Fruit fly (Drosophila melanogaster) whole organism, embryonic: ENCODE measurements around the gene CG5445.
A peak's percentile ranks its signal among the peaks of the same experiment; 100 is the strongest.

Experiments used
- Blimp-1 ChIP-seq: fragments of 200-800 bp; sonication (Bioruptor generic); optimal IDR thresholded peaks from 3 replicates; lab custom pipeline; 2018; ENCODE audit warnings: missing biosample characterization, missing genetic modification characterization, mild to moderate bottlenecking, moderate library complexity, missing genetic modification reagents
- CG11695 ChIP-seq: fragments of 200-800 bp; sonication (Bioruptor generic); IDR thresholded peaks from 3 replicates; pipeline ENCODE4 v1.3.6; 2022; ENCODE audit warnings: missing biosample characterization, missing genetic modification characterization
- CG12659 ChIP-seq: fragments of 200-800 bp; sonication (Bioruptor generic); optimal IDR thresholded peaks from 3 replicates; lab custom pipeline; 2017; ENCODE audit warnings: mild to moderate bottlenecking, missing biosample characterization, missing genetic modification reagents, missing genetic modification characterization
- CG14050 ChIP-seq: fragments of 200-800 bp; sonication (Bioruptor generic); IDR thresholded peaks from 3 replicates; pipeline ENCODE4 v1.3.6; 2022; ENCODE audit warnings: missing biosample characterization, missing genetic modification characterization
- CG14441 ChIP-seq: fragments of 200-800 bp; sonication (Bioruptor generic); IDR thresholded peaks from 2 replicates; pipeline ENCODE4 v1.3.6; 2022; ENCODE audit warnings: missing biosample characterization, missing genetic modification characterization
- CG15269 ChIP-seq: fragments of 200-800 bp; sonication (Bioruptor generic); optimal IDR thresholded peaks from 2 replicates; lab custom pipeline; 2018; ENCODE audit warnings: missing biosample characterization, mild to moderate bottlenecking, missing genetic modification characterization, moderate library complexity
- CG15514 ChIP-seq: fragments of 200-800 bp; sonication (Bioruptor generic); optimal IDR thresholded peaks from 3 replicates; lab custom pipeline; 2017; ENCODE audit warnings: missing biosample characterization, missing genetic modification characterization, mild to moderate bottlenecking, moderate library complexity, missing genetic modification reagents
- CG15601 ChIP-seq: fragments of 200-800 bp; sonication (Bioruptor generic); optimal IDR thresholded peaks from 3 replicates; lab custom pipeline; 2019; ENCODE audit warnings: missing biosample characterization, mild to moderate bottlenecking, missing genetic modification characterization, moderate library complexity
- CG17361 ChIP-seq: fragments of 200-800 bp; sonication (Bioruptor generic); IDR thresholded peaks from 3 replicates; pipeline ENCODE4 v1.3.6; 2022; ENCODE audit warnings: missing biosample characterization, missing genetic modification characterization
- CG17385 ChIP-seq: fragments of 200-800 bp; sonication (Bioruptor generic); optimal IDR thresholded peaks from 3 replicates; lab custom pipeline; 2018; ENCODE audit warnings: missing biosample characterization, mild to moderate bottlenecking, missing genetic modification characterization
- CG2129 ChIP-seq: fragments of 200-800 bp; sonication (Bioruptor generic); IDR thresholded peaks from 2 replicates; pipeline ENCODE4 v1.3.6; 2022; ENCODE audit warnings: missing biosample characterization, missing genetic modification characterization; ENCODE audit not compliant: partially characterized antibody
- CG2678 ChIP-seq: fragments of 200-800 bp; sonication (Bioruptor generic); optimal IDR thresholded peaks from 3 replicates; lab custom pipeline; 2019; ENCODE audit warnings: missing biosample characterization, mild to moderate bottlenecking, missing genetic modification characterization, moderate library complexity
- CG30403 ChIP-seq: fragments of 200-800 bp; sonication (Bioruptor generic); optimal IDR thresholded peaks from 3 replicates; lab custom pipeline; 2016; ENCODE audit warnings: missing biosample characterization, missing genetic modification characterization
- CG32532 ChIP-seq: fragments of 200-800 bp; sonication (Bioruptor generic); IDR thresholded peaks from 2 replicates; pipeline ENCODE4 v1.3.6; 2022; ENCODE audit warnings: missing biosample characterization, missing genetic modification characterization
- CG3281 ChIP-seq: fragments of 200-800 bp; sonication (Bioruptor generic); optimal IDR thresholded peaks from 3 replicates; lab custom pipeline; 2017; ENCODE audit warnings: missing biosample characterization, mild to moderate bottlenecking, missing genetic modification characterization
- CG3726 ChIP-seq: fragments of 200-800 bp; sonication (Bioruptor generic); IDR thresholded peaks from 3 replicates; pipeline ENCODE4, ENCODE4 v1.3.6; 2022; ENCODE audit warnings: missing biosample characterization, missing genetic modification characterization
- CG4282 ChIP-seq: fragments of 200-800 bp; sonication (Bioruptor generic); optimal IDR thresholded peaks from 2 replicates; lab custom pipeline; 2016; ENCODE audit warnings: missing biosample characterization, missing genetic modification characterization
- CG4404 ChIP-seq: fragments of 200-800 bp; sonication (Bioruptor generic); IDR thresholded peaks from 2 replicates; pipeline ENCODE4 v1.3.6; 2022; ENCODE audit warnings: missing biosample characterization, missing genetic modification characterization
- CG5953 ChIP-seq: fragments of 200-800 bp; sonication (Bioruptor generic); IDR thresholded peaks from 2 replicates; pipeline ENCODE4 v1.3.6; 2022; ENCODE audit warnings: missing biosample characterization, missing genetic modification characterization
- CG6254 ChIP-seq: fragments of 200-800 bp; sonication (Bioruptor generic); optimal IDR thresholded peaks from 3 replicates; lab custom pipeline; 2017; ENCODE audit warnings: mild to moderate bottlenecking, missing biosample characterization, missing genetic modification reagents, missing genetic modification characterization
- CG7556 ChIP-seq: fragments of 200-800 bp; sonication (Bioruptor generic); optimal IDR thresholded peaks from 2 replicates; lab custom pipeline; 2017; ENCODE audit warnings: missing biosample characterization, mild to moderate bottlenecking, missing genetic modification characterization
- CG7928 ChIP-seq: fragments of 200-800 bp; sonication (Bioruptor generic); optimal IDR thresholded peaks from 2 replicates; lab custom pipeline; 2017; ENCODE audit warnings: missing biosample characterization, mild to moderate bottlenecking, missing genetic modification characterization
- CG8281 ChIP-seq: fragments of 200-800 bp; sonication (Bioruptor generic); optimal IDR thresholded peaks from 2 replicates; lab custom pipeline; 2018; ENCODE audit warnings: missing biosample characterization, mild to moderate bottlenecking, missing genetic modification characterization, moderate library complexity
- CG8388 ChIP-seq: fragments of 200-800 bp; sonication (Bioruptor generic); optimal IDR thresholded peaks from 2 replicates; lab custom pipeline; 2019; ENCODE audit warnings: missing biosample characterization, mild to moderate bottlenecking, missing genetic modification characterization, moderate library complexity
- Camta ChIP-seq: fragments of 200-800 bp; sonication (Bioruptor generic); optimal IDR thresholded peaks from 2 replicates; lab custom pipeline; 2016; ENCODE audit warnings: missing biosample characterization, missing genetic modification characterization
- D ChIP-seq, 2 experiments: fragments of 200-800 bp in 1 of 2; fragments of >200 bp in 1 of 2; sonication (Bioruptor generic) in 1 of 2; optimal IDR thresholded peaks; 2 replicates in 1 of 2; 3 replicates in 1 of 2; lab custom pipeline; 2017; ENCODE audit warnings: mild to moderate bottlenecking in 1 of 2, missing biosample characterization in 1 of 2, missing genetic modification characterization in 1 of 2, missing genetic modification reagents in 1 of 2
- D19A ChIP-seq: fragments of 200-800 bp; optimal IDR thresholded peaks from 3 replicates; lab custom pipeline; 2019; ENCODE audit warnings: missing biosample characterization, mild to moderate bottlenecking, missing genetic modification characterization, moderate library complexity
- Dbx ChIP-seq: fragments of 200-800 bp; sonication (Bioruptor generic); IDR thresholded peaks from 3 replicates; pipeline ENCODE4 v1.3.6; 2022; ENCODE audit warnings: missing biosample characterization, missing genetic modification characterization
- Deaf1 ChIP-seq: fragments of 200-800 bp; optimal IDR thresholded peaks from 3 replicates; lab custom pipeline; 2019; ENCODE audit warnings: missing biosample characterization, mild to moderate bottlenecking, missing genetic modification characterization, moderate library complexity
- Doc2 ChIP-seq: fragments of 200-800 bp; sonication (Bioruptor generic); IDR thresholded peaks from 2 replicates; pipeline ENCODE4 v1.3.6; 2022; ENCODE audit warnings: missing biosample characterization, missing genetic modification characterization
- E2f1 ChIP-seq: fragments of 200-800 bp; sonication (Bioruptor generic); IDR thresholded peaks from 2 replicates; pipeline ENCODE4 v1.3.6; 2022; ENCODE audit warnings: missing biosample characterization, missing genetic modification characterization
- Fer1 ChIP-seq: fragments of 200-800 bp; sonication (Bioruptor generic); optimal IDR thresholded peaks from 2 replicates; lab custom pipeline; 2017; ENCODE audit warnings: missing biosample characterization, mild to moderate bottlenecking, missing genetic modification characterization
- Gug ChIP-seq: fragments of 200-800 bp; sonication (Bioruptor generic); IDR thresholded peaks from 4 replicates; pipeline ENCODE4 v1.3.6; 2022; ENCODE audit warnings: missing biosample characterization, missing genetic modification characterization
- H2.0 ChIP-seq: fragments of 200-800 bp; sonication (Bioruptor generic); IDR thresholded peaks from 2 replicates; pipeline ENCODE4 v1.3.6; 2022; ENCODE audit warnings: missing biosample characterization, missing genetic modification characterization
- HHEX ChIP-seq: fragments of 200-800 bp; sonication (Bioruptor generic); optimal IDR thresholded peaks from 3 replicates; lab custom pipeline; 2017; ENCODE audit warnings: missing biosample characterization, mild to moderate bottlenecking, missing genetic modification characterization, missing genetic modification reagents
- Hr51 ChIP-seq, 2 experiments: fragments of 200-800 bp; sonication (Bioruptor generic); optimal IDR thresholded peaks; 2 replicates in 1 of 2; 3 replicates in 1 of 2; lab custom pipeline; 2016 to 2018; ENCODE audit warnings: missing biosample characterization in 2 of 2, missing genetic modification characterization in 2 of 2, mild to moderate bottlenecking in 1 of 2, moderate library complexity in 1 of 2
- Nf-YA ChIP-seq: fragments of 200-800 bp; sonication (Bioruptor generic); IDR thresholded peaks from 2 replicates; pipeline ENCODE4 v1.3.6; 2022; ENCODE audit warnings: missing biosample characterization, missing genetic modification characterization
- al ChIP-seq: fragments of 200-800 bp; sonication (Bioruptor generic); IDR thresholded peaks from 2 replicates; pipeline ENCODE4 v1.3.6; 2022; ENCODE audit warnings: missing biosample characterization, missing genetic modification characterization
- bsh ChIP-seq, 2 experiments: fragments of 200-800 bp; sonication (Bioruptor generic); optimal IDR thresholded peaks; 2 replicates each; lab custom pipeline; 2017 to 2018; ENCODE audit warnings: mild to moderate bottlenecking in 2 of 2, missing biosample characterization in 2 of 2, missing genetic modification characterization in 2 of 2, moderate library complexity in 1 of 2
- dpn ChIP-seq, 2 experiments: fragments of 200-800 bp; sonication (Bioruptor generic); optimal IDR thresholded peaks; 3 replicates each; lab custom pipeline; 2016; ENCODE audit warnings: missing biosample characterization in 2 of 2, missing genetic modification characterization in 2 of 2
- dysf ChIP-seq: fragments of 200-800 bp; sonication (Bioruptor generic); IDR thresholded peaks from 3 replicates; pipeline ENCODE4 v1.3.6; 2022; ENCODE audit warnings: missing biosample characterization, missing genetic modification characterization
- esg ChIP-seq: fragments of 200-800 bp; sonication (Bioruptor generic); conservative IDR thresholded peaks from 2 replicates; pipeline ENCODE4 v1.3.6; 2022; ENCODE audit warnings: missing biosample characterization, missing genetic modification characterization
- ewg ChIP-seq: fragments of 200-800 bp; sonication (Bioruptor generic); optimal IDR thresholded peaks from 3 replicates; lab custom pipeline; 2017; ENCODE audit warnings: mild to moderate bottlenecking, missing biosample characterization, missing genetic modification reagents, missing genetic modification characterization
- gcm ChIP-seq: fragments of 200-800 bp; sonication (Bioruptor generic); optimal IDR thresholded peaks from 2 replicates; lab custom pipeline; 2019; ENCODE audit warnings: missing biosample characterization, mild to moderate bottlenecking, missing genetic modification characterization, moderate library complexity
- lilli ChIP-seq: fragments of 200-800 bp; sonication (Bioruptor generic); optimal IDR thresholded peaks from 3 replicates; lab custom pipeline; 2016; ENCODE audit warnings: missing biosample characterization, missing genetic modification characterization
- lola ChIP-seq, 3 experiments: fragments of >200 bp in 2 of 3; fragments of 200-800 bp in 1 of 3; sonication (Bioruptor generic) in 1 of 3; optimal IDR thresholded peaks; 2 replicates each; lab custom pipeline; 2017 to 2019; ENCODE audit warnings: missing biosample characterization in 3 of 3, missing genetic modification characterization in 3 of 3, mild to moderate bottlenecking in 1 of 3, moderate library complexity in 1 of 3
- sob ChIP-seq: fragments of 200-800 bp; sonication (Bioruptor generic); IDR thresholded peaks from 2 replicates; pipeline ENCODE4 v1.3.6; 2022; ENCODE audit warnings: missing biosample characterization, missing genetic modification characterization
- tio ChIP-seq: fragments of 200-800 bp; sonication (Bioruptor generic); optimal IDR thresholded peaks from 2 replicates; lab custom pipeline; 2017; ENCODE audit warnings: missing biosample characterization, missing genetic modification characterization, inconsistent platforms

The CG5445 gene

dm6 chrX:17293385-17293784 lies 11.1 kb downstream of the CG5445 start (continued):
- TF ChIP-seq sob (GFP tag; lab: Robert Waterston, UW), result peak; percentile 39; the same call in 1 of the 2 replicates
- peak; percentile 24 for TF ChIP-seq CG15601 (tag; lab: Kevin White, UChicago)
- peak; percentile 32; the same call in 1 of the 2 replicates for TF ChIP-seq H2.0 (GFP tag; lab: Robert Waterston, UW)
- TF ChIP-seq tio, result peak; percentile 37
- TF ChIP-seq D (optimal IDR thresholded peaks at IDR 0.05; lab: Kevin White, UChicago), result no peak
- peak; percentile 7 for TF ChIP-seq D (GFP tag; optimal IDR thresholded peaks at IDR 0.05; lab: Kevin White, UChicago)
- no peak for TF ChIP-seq Camta
- 0 out of 2 replicates have a peak, but pooled peaks have one; percentile 19 for TF ChIP-seq CG4404 (GFP tag; lab: Robert Waterston, UW)
- peak; percentile 71 for TF ChIP-seq dysf (GFP tag; lab: Robert Waterston, UW)
- peak; percentile 78 for TF ChIP-seq CG2678 (tag; lab: Kevin White, UChicago)
- peak; percentile 36 for TF ChIP-seq CG15269
- TF ChIP-seq CG8388 (GFP tag; lab: Kevin White, UChicago), result peak; percentile 28
- TF ChIP-seq CG3281, result peak; percentile 45
- TF ChIP-seq CG6254 (GFP tag; lab: Kevin White, UChicago), result no peak
- peak; percentile 0 for TF ChIP-seq CG7928 (GFP tag; lab: Kevin White, UChicago)
- peak in 1 of 2 experiments; percentile 45 for TF ChIP-seq Hr51 (GFP tag; optimal IDR thresholded peaks at IDR 0.05; lab: Kevin White, UChicago)
- TF ChIP-seq CG14050, result peak; percentile 20; the same call in 1 of the 3 replicates
- peak; percentile 33; the same call in 1 of the 2 replicates for TF ChIP-seq esg (GFP tag; lab: Robert Waterston, UW)
- TF ChIP-seq gcm, result no peak
- TF ChIP-seq Doc2 (GFP tag; lab: Robert Waterston, UW), result no peak
- TF ChIP-seq Dbx (GFP tag; lab: Robert Waterston, UW), result peak; percentile 60; the same call in 1 of the 3 replicates
- no peak for TF ChIP-seq CG4282
- peak; percentile 42; the same call in 1 of the 2 replicates for TF ChIP-seq CG14441 (GFP tag; lab: Robert Waterston, UW)
- TF ChIP-seq lilli (GFP tag; lab: Kevin White, UChicago), result peak; percentile 46
- TF ChIP-seq CG17361 (GFP tag; lab: Robert Waterston, UW), result peak; percentile 75; the same call in 1 of the 3 replicates
- peak; percentile 42 for TF ChIP-seq Blimp-1
- TF ChIP-seq HHEX, result peak; percentile 49
- peak; percentile 6 for TF ChIP-seq CG12659 (GFP tag; lab: Kevin White, UChicago)
- TF ChIP-seq Deaf1 (tag; lab: Kevin White, UChicago), result peak; percentile 21
- peak; percentile 67 for TF ChIP-seq CG32532 (GFP tag; lab: Robert Waterston, UW)
- 0 out of 2 replicates have a peak, but pooled peaks have one; percentile 28 for TF ChIP-seq Nf-YA
- peak; percentile 20 for TF ChIP-seq CG7556 (GFP tag; lab: Kevin White, UChicago)
- TF ChIP-seq D19A, result peak; percentile 51
- peak; percentile 52 for TF ChIP-seq CG30403 (GFP tag; lab: Kevin White, UChicago)
- TF ChIP-seq CG3726, result no peak
- no peak for TF ChIP-seq Gug (GFP tag; lab: Robert Waterston, UW)
- 0 out of 2 replicates have a peak, but pooled peaks have one; percentile 26 for TF ChIP-seq CG5953 (GFP tag; lab: Robert Waterston, UW)
- peak; percentile 58 for TF ChIP-seq E2f1 (GFP tag; lab: Robert Waterston, UW)
- TF ChIP-seq dpn (GFP tag; optimal IDR thresholded peaks at IDR 0.05; lab: Kevin White, UChicago), result peak in 1 of 2 experiments; percentile 36
- TF ChIP-seq CG11695 (GFP tag; lab: Robert Waterston, UW), result peak; percentile 58; the same call in 2 of the 3 replicates
- TF ChIP-seq CG17385 (GFP tag; lab: Kevin White, UChicago), result peak; percentile 25
- peak; percentile 4 for TF ChIP-seq CG8281 (tag; lab: Kevin White, UChicago)
- TF ChIP-seq CG15514 (GFP tag; lab: Kevin White, UChicago), result peak; percentile 26
- TF ChIP-seq Fer1 (GFP tag; lab: Kevin White, UChicago), result peak; percentile 34
- TF ChIP-seq al (GFP tag; lab: Robert Waterston, UW), result peak; percentile 14; the same call in 1 of the 2 replicates
- peak in 1 of 2 experiments; percentile 57 for TF ChIP-seq bsh (GFP tag; optimal IDR thresholded peaks at IDR 0.05; lab: Kevin White, UChicago)
- TF ChIP-seq lola (GFP tag; optimal IDR thresholded peaks at IDR 0.05; lab: Kevin White, UChicago), result peak in 1 of 3 experiments; percentile 10
- no peak for TF ChIP-seq CG2129 (GFP tag; lab: Robert Waterston, UW)
- TF ChIP-seq ewg (GFP tag; lab: Kevin White, UChicago), result peak; percentile 0
